Worm (Caenorhabditis elegans) whole organism, early embryonic: ENCODE measurements around the gene F55G1.6.

ENCODE experiments used
- B0310.2 ChIP-seq: sonication (generic microtip); optimal IDR thresholded peaks from 2 replicates; lab custom pipeline; 2016; ENCODE audit warnings: mild to moderate bottlenecking, missing genetic modification characterization, missing compliant biosample characterization
- F13C5.2 ChIP-seq: sonication (generic microtip); optimal IDR thresholded peaks from 2 replicates; lab custom pipeline; 2017; ENCODE audit warnings: mild to moderate bottlenecking, missing genetic modification characterization, inconsistent platforms, missing compliant biosample characterization
- ama-1 ChIP-seq: fragments of 150-350 bp; optimal IDR thresholded peaks from 2 replicates; lab custom pipeline; 2014
- ceh-13 ChIP-seq: fragments of 200-800 bp; sonication (Bioruptor generic); optimal IDR thresholded peaks from 2 replicates; lab custom pipeline; 2018; ENCODE audit warnings: mild to moderate bottlenecking, missing genetic modification characterization, missing compliant biosample characterization

DNA sequence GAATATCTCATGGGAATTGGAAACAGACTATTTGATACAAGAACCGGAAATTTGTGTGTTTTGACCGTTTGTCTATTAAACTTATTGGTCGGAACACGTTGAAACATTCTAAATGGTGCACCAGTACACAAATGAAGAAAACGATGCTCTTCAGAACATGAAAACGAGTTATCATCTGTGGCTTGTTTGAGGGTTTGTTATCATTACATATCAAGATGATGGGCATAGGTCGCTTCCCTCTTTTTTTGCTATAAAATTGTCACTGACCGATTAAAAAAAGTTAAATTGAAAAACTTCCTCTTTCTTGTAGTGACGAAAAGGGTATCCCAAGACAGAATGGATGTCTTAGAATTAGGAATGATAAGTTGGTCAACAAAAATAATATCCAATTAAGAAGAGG is 4.7 kb upstream of the F55G1.6 start:
- no peak for TF ChIP-seq ceh-13 (GFP tag; lab: Kevin White, UChicago)
- no peak for TF ChIP-seq ama-1 (lab: Kevin White, UChicago)
- no peak for TF ChIP-seq B0310.2 (tag; lab: Kevin White, UChicago)
- no peak for TF ChIP-seq F13C5.2 (tag; lab: Kevin White, UChicago)
